Worm (Caenorhabditis elegans): ENCODE results near the gene gei-13.

DNA sequence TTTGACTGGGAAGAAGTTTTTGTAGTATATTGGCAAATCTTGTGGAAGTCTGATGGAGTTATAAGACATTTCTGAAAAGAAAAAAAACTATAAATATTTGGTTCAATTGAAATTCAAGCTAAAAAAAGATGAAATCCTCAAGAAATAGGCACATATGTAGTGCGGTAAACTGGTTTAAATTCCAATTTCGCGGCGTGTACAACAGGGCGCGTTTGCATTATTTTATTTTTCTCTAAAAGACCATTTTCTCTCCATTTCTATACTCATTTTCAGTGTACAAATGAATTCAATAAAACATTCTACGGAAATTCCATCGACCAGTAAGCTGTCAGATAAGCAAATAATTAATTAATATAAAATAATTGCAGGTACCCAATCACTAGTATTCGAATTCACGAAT, 22.7 kb downstream of the gei-13 start, which contains the start of the genes pri-1 and F58A4.6:
- TF ChIP-seq unc-62 (GFP tag; optimal IDR thresholded peaks at IDR 0.05) (no peak), peb-1 (tag; optimal IDR thresholded peaks at IDR 0.05) (no peak), nhr-77 (tag; optimal IDR thresholded peaks at IDR 0.05) (no peak), ztf-11 (tag; optimal IDR thresholded peaks at IDR 0.05) (no peak), lin-39 (tag; optimal IDR thresholded peaks at IDR 0.05) (no peak), zag-1 (tag; optimal IDR thresholded peaks at IDR 0.05) (no peak)
